Worm (Caenorhabditis elegans): ENCODE measurements around the gene elli-1.

DNA sequence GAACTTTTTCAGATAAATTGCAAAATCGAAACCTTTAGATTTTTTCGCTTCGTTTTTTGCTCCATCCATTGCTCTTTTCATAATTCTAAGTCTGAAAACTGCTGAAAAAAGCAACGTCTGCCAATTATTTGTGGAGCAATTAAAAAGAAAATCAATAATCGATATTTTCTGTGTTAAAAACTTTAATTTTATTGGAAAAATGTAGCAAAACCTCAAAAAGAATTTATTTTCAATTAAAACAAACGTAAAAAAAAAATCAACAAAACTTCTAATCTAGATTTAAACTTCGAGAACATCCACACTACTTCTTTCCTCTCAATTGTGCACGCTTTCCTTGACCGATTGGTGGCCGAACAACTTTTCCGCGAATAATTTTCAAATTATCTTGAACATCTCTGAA lies 15.3 kb downstream of the elli-1 start, which contains the start of gene F21D5.5:
- TF ChIP-seq unc-62 (GFP tag; optimal IDR thresholded peaks at IDR 0.05) (no peak), pha-4 (tag; optimal IDR thresholded peaks at IDR 0.05) (no peak)

Data from whole organism, mixed stage, embryonic.